Worm (Caenorhabditis elegans) whole organism, young adult: ENCODE results near the gene F37H8.6.

Experiments used
- B0261.1 ChIP-seq: sonication (generic microtip); optimal IDR thresholded peaks from 2 replicates; lab custom pipeline; 2016; ENCODE audit warnings: mild to moderate bottlenecking, missing genetic modification characterization, moderate library complexity, missing compliant biosample characterization
- C06A6.2 ChIP-seq: fragments of 200-800 bp; sonication (Bioruptor generic); conservative IDR thresholded peaks from 2 replicates; pipeline ENCODE4 v1.3.6; 2022; ENCODE audit warnings: missing genetic modification characterization, missing compliant biosample characterization
- D2030.7 ChIP-seq: fragments of 200-800 bp; sonication (Bioruptor generic); IDR thresholded peaks from 2 replicates; pipeline ENCODE4 v1.3.6; 2022; ENCODE audit warnings: missing genetic modification reagents, missing genetic modification characterization, missing compliant biosample characterization
- F23B12.7 ChIP-seq: sonication (generic microtip); optimal IDR thresholded peaks from 2 replicates; lab custom pipeline; 2017; ENCODE audit warnings: missing genetic modification characterization, mild to moderate bottlenecking, missing compliant biosample characterization, antibody characterized with exemption, moderate library complexity; ENCODE audit not compliant: insufficient read depth
- F37B4.10 ChIP-seq: fragments of 200-800 bp; sonication (Bioruptor generic); IDR thresholded peaks from 2 replicates; pipeline ENCODE4 v1.3.6; 2022; ENCODE audit warnings: missing genetic modification characterization, missing compliant biosample characterization
- F39B2.1 ChIP-seq: fragments of 200-800 bp; sonication (Bioruptor generic); IDR thresholded peaks from 2 replicates; pipeline ENCODE4 v1.3.6; 2022; ENCODE audit warnings: missing genetic modification reagents, missing genetic modification characterization, missing compliant biosample characterization
- F49E8.2 ChIP-seq: sonication (generic microtip); optimal IDR thresholded peaks from 3 replicates; lab custom pipeline; 2017; ENCODE audit warnings: missing genetic modification characterization, mild to moderate bottlenecking, missing compliant biosample characterization, antibody characterized with exemption, moderate library complexity; ENCODE audit not compliant: insufficient read depth
- K12H6.12 ChIP-seq: fragments of 200-800 bp; sonication (Bioruptor generic); optimal IDR thresholded peaks from 2 replicates; lab custom pipeline; 2018; ENCODE audit warnings: mild to moderate bottlenecking, missing genetic modification characterization, missing compliant biosample characterization
- Y53G8AR.9 ChIP-seq: fragments of 200-800 bp; sonication (Bioruptor generic); conservative IDR thresholded peaks from 2 replicates; pipeline ENCODE4 v1.3.6; 2022; ENCODE audit warnings: missing genetic modification reagents, missing genetic modification characterization, missing compliant biosample characterization
- Y95B8A.8 ChIP-seq: fragments of 200-800 bp; sonication (Bioruptor generic); IDR thresholded peaks from 2 replicates; pipeline ENCODE4 v1.3.6; 2022; ENCODE audit warnings: missing genetic modification reagents, missing genetic modification characterization, missing compliant biosample characterization
- ZK185.1 ChIP-seq: sonication (generic microtip); optimal IDR thresholded peaks from 2 replicates; lab custom pipeline; 2016; ENCODE audit warnings: mild to moderate bottlenecking, missing genetic modification characterization, missing compliant biosample characterization; ENCODE audit not compliant: poor library complexity, severe bottlenecking
- attf-6 ChIP-seq: fragments of 200-800 bp; sonication (Bioruptor generic); IDR thresholded peaks from 2 replicates; pipeline ENCODE4 v1.3.6; 2022; ENCODE audit warnings: missing genetic modification reagents, missing genetic modification characterization, missing compliant biosample characterization
- bed-1 ChIP-seq: fragments of 200-800 bp; sonication (Bioruptor generic); IDR thresholded peaks from 2 replicates; pipeline ENCODE4 v1.3.6; 2022; ENCODE audit warnings: missing genetic modification reagents, missing genetic modification characterization, missing compliant biosample characterization
- cebp-1 ChIP-seq, 2 experiments: fragments of 200-800 bp in 1 of 2; sonication (Bioruptor generic) in 1 of 2; sonication (generic microtip) in 1 of 2; IDR thresholded peaks in 1 of 2; optimal IDR thresholded peaks in 1 of 2; 2 replicates each; pipeline versions ENCODE4 v1.3.6 to Lab custom; 2017 to 2022; ENCODE audit warnings: missing compliant biosample characterization in 2 of 2, missing genetic modification characterization in 2 of 2, mild to moderate bottlenecking in 1 of 2, missing genetic modification reagents in 1 of 2, moderate library complexity in 1 of 2
- ceh-27 ChIP-seq: fragments of 200-800 bp; sonication (Bioruptor generic); optimal IDR thresholded peaks from 2 replicates; lab custom pipeline; 2018; ENCODE audit warnings: mild to moderate bottlenecking, missing genetic modification characterization, moderate library complexity, missing compliant biosample characterization
- efl-1 ChIP-seq: fragments of 150-350 bp; optimal IDR thresholded peaks from 2 replicates; lab custom pipeline; 2014; ENCODE audit warnings: missing biosample characterization, missing genetic modification reagents, missing genetic modification characterization
- egrh-3 ChIP-seq: fragments of 200-800 bp; sonication (Bioruptor generic); IDR thresholded peaks from 2 replicates; pipeline ENCODE4 v1.3.6; 2022; ENCODE audit warnings: missing genetic modification reagents, missing genetic modification characterization, missing compliant biosample characterization
- fkh-3 ChIP-seq: sonication (generic microtip); optimal IDR thresholded peaks from 2 replicates; lab custom pipeline; 2016; ENCODE audit warnings: mild to moderate bottlenecking, missing genetic modification characterization, missing compliant biosample characterization
- hlh-12 ChIP-seq: sonication (generic microtip); optimal IDR thresholded peaks from 2 replicates; lab custom pipeline; 2016; ENCODE audit warnings: missing genetic modification characterization, missing compliant biosample characterization
- hrde-1 ChIP-seq: sonication (generic microtip); optimal IDR thresholded peaks from 2 replicates; lab custom pipeline; 2016; ENCODE audit warnings: missing genetic modification characterization, mild to moderate bottlenecking, missing compliant biosample characterization, moderate library complexity, missing genotype, missing genetic modification reagents, borderline replicate concordance
- lsy-27 ChIP-seq: sonication (generic microtip); optimal IDR thresholded peaks from 2 replicates; lab custom pipeline; 2017; ENCODE audit warnings: missing genetic modification characterization, mild to moderate bottlenecking, missing compliant biosample characterization, antibody characterized with exemption, missing genotype, borderline replicate concordance; ENCODE audit not compliant: insufficient read depth
- madf-3 ChIP-seq: fragments of 200-800 bp; sonication (Bioruptor generic); IDR thresholded peaks from 2 replicates; pipeline ENCODE4 v1.3.6; 2022; ENCODE audit warnings: missing genetic modification reagents, missing genetic modification characterization, missing compliant biosample characterization
- madf-6 ChIP-seq: fragments of 200-800 bp; sonication (Bioruptor generic); IDR thresholded peaks from 2 replicates; pipeline ENCODE4 v1.3.6; 2022; ENCODE audit warnings: missing genetic modification reagents, missing genetic modification characterization, missing compliant biosample characterization
- pha-4 ChIP-seq: fragments of 150-350 bp; sonication (generic microtip); optimal IDR thresholded peaks from 2 replicates; lab custom pipeline; 2014; ENCODE audit warnings: missing biosample characterization, missing genetic modification reagents, missing genetic modification characterization
- rcor-1 ChIP-seq: fragments of 200-800 bp; sonication (Bioruptor generic); IDR thresholded peaks from 2 replicates; pipeline ENCODE4 v1.3.6; 2022; ENCODE audit warnings: missing genetic modification reagents, missing genetic modification characterization, missing compliant biosample characterization
- sdz-38 ChIP-seq: sonication (generic microtip); optimal IDR thresholded peaks from 2 replicates; lab custom pipeline; 2016; ENCODE audit warnings: missing genotype, missing genetic modification characterization, missing compliant biosample characterization
- somi-1 ChIP-seq: fragments of 200-800 bp; sonication (Bioruptor generic); optimal IDR thresholded peaks from 2 replicates; lab custom pipeline; 2018; ENCODE audit warnings: mild to moderate bottlenecking, missing genetic modification characterization, missing compliant biosample characterization
- zfh-2 ChIP-seq: fragments of 200-800 bp; sonication (Bioruptor generic); conservative IDR thresholded peaks from 2 replicates; pipeline ENCODE4 v1.3.6; 2022; ENCODE audit warnings: missing genetic modification reagents, missing genetic modification characterization, missing compliant biosample characterization
- ztf-22 ChIP-seq: fragments of 200-800 bp; sonication (Bioruptor generic); optimal IDR thresholded peaks from 2 replicates; lab custom pipeline; 2018; ENCODE audit warnings: mild to moderate bottlenecking, missing genetic modification characterization, moderate library complexity, missing compliant biosample characterization
- ztf-26 ChIP-seq: sonication (generic microtip); optimal IDR thresholded peaks from 2 replicates; lab custom pipeline; 2017; ENCODE audit warnings: missing genetic modification characterization, missing compliant biosample characterization

F37H8.6 gene

ce11 chrII:11202581-11203271 lies 25.4 kb upstream of the F37H8.6 start, which contains the start of gene srap-1:
Gene srap-1, plus strand, starts transcription at chrII:11203221.
- TF ChIP-seq F39B2.1 (GFP tag; lab: Robert Waterston, UW) (no peak), hlh-12 (tag; lab: Kevin White, UChicago) (no peak), F23B12.7 (no peak), zfh-2 (GFP tag; lab: Robert Waterston, UW) (no peak), pha-4 (tag; lab: Kevin White, UChicago) (no peak), cebp-1 (GFP tag; IDR thresholded peaks at IDR 0.05; lab: Robert Waterston, UW) (no peak), cebp-1 (tag; optimal IDR thresholded peaks at IDR 0.05; lab: Kevin White, UChicago) (no peak), ZK185.1 (no peak), bed-1 (no peak), Y53G8AR.9 (GFP tag; lab: Robert Waterston, UW) (no peak), somi-1 (no peak)

- no peak for TF ChIP-seq ztf-22 (GFP tag; lab: Kevin White, UChicago)
- TF ChIP-seq zfh-2 (GFP tag; lab: Robert Waterston, UW): peak; percentile 54
- no peak for TF ChIP-seq hrde-1 (tag; lab: Kevin White, UChicago)
- no peak for TF ChIP-seq madf-3 (GFP tag; lab: Robert Waterston, UW)
- TF ChIP-seq F49E8.2: no peak
- TF ChIP-seq egrh-3 (GFP tag; lab: Robert Waterston, UW): peak; percentile 10; the same call in 1 of the 2 replicates
These were observed 23.0 kb upstream of the F37H8.6 start for ce11 chrII:11200234-11200755.

ce11 chrII:11193523-11193922 lies 16.2 kb upstream of the F37H8.6 start:
- TF ChIP-seq ceh-27 (GFP tag; lab: Kevin White, UChicago) (no peak), D2030.7 (GFP tag; lab: Robert Waterston, UW) (no peak), madf-6 (GFP tag; lab: Robert Waterston, UW) (no peak), hlh-12 (tag; lab: Kevin White, UChicago) (no peak), efl-1 (GFP tag; lab: Kevin White, UChicago) (no peak), B0261.1 (no peak), K12H6.12 (no peak), sdz-38 (tag; lab: Kevin White, UChicago) (no peak), F37B4.10 (GFP tag; lab: Robert Waterston, UW) (no peak), rcor-1 (GFP tag; lab: Robert Waterston, UW) (no peak), ztf-26 (no peak), lsy-27 (tag; lab: Kevin White, UChicago) (no peak), Y95B8A.8 (GFP tag; lab: Robert Waterston, UW) (no peak), C06A6.2 (no peak), ZK185.1 (no peak), fkh-3 (no peak), hrde-1 (tag; lab: Kevin White, UChicago) (no peak)
- TF ChIP-seq, all 124 proteins: peak for 0

- TF ChIP-seq ztf-22 (GFP tag; lab: Kevin White, UChicago) (no peak), attf-6 (no peak)
These were observed 15.2 kb upstream of the F37H8.6 start for ce11 chrII:11192488-11192887.
